Fruit fly (Drosophila melanogaster) whole organism, embryonic: Measurements from ENCODE around the gene Neurl4.

ENCODE experiments used
- Antp ChIP-seq: fragments of 200-800 bp; sonication (Bioruptor generic); optimal IDR thresholded peaks from 3 replicates; lab custom pipeline; 2016; ENCODE audit warnings: missing biosample characterization, missing genetic modification characterization
- Asciz ChIP-seq: fragments of 200-800 bp; sonication (Bioruptor generic); optimal IDR thresholded peaks from 2 replicates; lab custom pipeline; 2017; ENCODE audit warnings: missing biosample characterization, mild to moderate bottlenecking, missing genetic modification characterization, missing genetic modification reagents
- BtbVII ChIP-seq: fragments of 200-800 bp; sonication (Bioruptor generic); optimal IDR thresholded peaks from 3 replicates; lab custom pipeline; 2017; ENCODE audit warnings: missing biosample characterization, mild to moderate bottlenecking, missing genetic modification characterization
- CG10959 ChIP-seq: fragments of 200-800 bp; sonication (Bioruptor generic); IDR thresholded peaks from 2 replicates; pipeline ENCODE4 v1.3.6; 2022; ENCODE audit warnings: missing biosample characterization, missing genetic modification characterization
- CG11247 ChIP-seq: fragments of 200-800 bp; sonication (Bioruptor generic); IDR thresholded peaks from 2 replicates; pipeline ENCODE4 v1.3.6; 2022; ENCODE audit warnings: missing biosample characterization, missing genetic modification characterization
- CG11560 ChIP-seq: fragments of 200-800 bp; sonication (Bioruptor generic); IDR thresholded peaks from 3 replicates; pipeline ENCODE4 v1.3.6; 2022; ENCODE audit warnings: missing biosample characterization, missing genetic modification characterization
- CG11723 ChIP-seq: fragments of 200-800 bp; sonication (Bioruptor generic); optimal IDR thresholded peaks from 2 replicates; lab custom pipeline; 2017; ENCODE audit warnings: missing biosample characterization, mild to moderate bottlenecking, missing genetic modification characterization
- CG13775 ChIP-seq: fragments of 200-800 bp; sonication (Bioruptor generic); optimal IDR thresholded peaks from 3 replicates; lab custom pipeline; 2017; ENCODE audit warnings: missing biosample characterization, mild to moderate bottlenecking, missing genetic modification characterization
- CG14441 ChIP-seq: fragments of 200-800 bp; sonication (Bioruptor generic); IDR thresholded peaks from 2 replicates; pipeline ENCODE4 v1.3.6; 2022; ENCODE audit warnings: missing biosample characterization, missing genetic modification characterization
- CG15514 ChIP-seq: fragments of 200-800 bp; sonication (Bioruptor generic); optimal IDR thresholded peaks from 3 replicates; lab custom pipeline; 2017; ENCODE audit warnings: missing biosample characterization, missing genetic modification characterization, mild to moderate bottlenecking, moderate library complexity, missing genetic modification reagents
- CG1792 ChIP-seq: fragments of 200-800 bp; sonication (Bioruptor generic); optimal IDR thresholded peaks from 2 replicates; lab custom pipeline; 2016; ENCODE audit warnings: missing biosample characterization, missing genetic modification characterization
- CG2712 ChIP-seq: fragments of 200-800 bp; optimal IDR thresholded peaks from 3 replicates; lab custom pipeline; 2019; ENCODE audit warnings: missing biosample characterization, mild to moderate bottlenecking, missing genetic modification characterization, moderate library complexity
- CG3065 ChIP-seq: fragments of 200-800 bp; sonication (Bioruptor generic); optimal IDR thresholded peaks from 2 replicates; lab custom pipeline; 2016; ENCODE audit warnings: missing biosample characterization, missing genetic modification characterization
- CG31365 ChIP-seq: fragments of 200-800 bp; sonication (Bioruptor generic); optimal IDR thresholded peaks from 2 replicates; lab custom pipeline; 2018; ENCODE audit warnings: missing biosample characterization, mild to moderate bottlenecking, missing genetic modification characterization
- CG32532 ChIP-seq: fragments of 200-800 bp; sonication (Bioruptor generic); IDR thresholded peaks from 2 replicates; pipeline ENCODE4 v1.3.6; 2022; ENCODE audit warnings: missing biosample characterization, missing genetic modification characterization
- CG42726 ChIP-seq: fragments of 200-800 bp; sonication (Bioruptor generic); IDR thresholded peaks from 2 replicates; pipeline ENCODE4 v1.3.6; 2022; ENCODE audit warnings: missing biosample characterization, missing genetic modification characterization; ENCODE audit not compliant: partially characterized antibody
- CG7745 ChIP-seq: fragments of 200-800 bp; sonication (Bioruptor generic); optimal IDR thresholded peaks from 2 replicates; lab custom pipeline; 2018; ENCODE audit warnings: missing biosample characterization, mild to moderate bottlenecking, missing genetic modification characterization, moderate library complexity
- CG7786 ChIP-seq: fragments of 200-800 bp; sonication (Bioruptor generic); optimal IDR thresholded peaks from 2 replicates; lab custom pipeline; 2016; ENCODE audit warnings: missing biosample characterization, missing genetic modification characterization
- CG7839 ChIP-seq: fragments of 200-800 bp; sonication (Bioruptor generic); optimal IDR thresholded peaks from 3 replicates; lab custom pipeline; 2018; ENCODE audit warnings: missing biosample characterization, mild to moderate bottlenecking, missing genetic modification characterization, moderate library complexity
- CG8089 ChIP-seq: fragments of 200-800 bp; sonication (Bioruptor generic); optimal IDR thresholded peaks from 3 replicates; lab custom pipeline; 2016; ENCODE audit warnings: missing biosample characterization, missing genetic modification characterization
- CG9817 ChIP-seq: fragments of 200-800 bp; sonication (Bioruptor generic); optimal IDR thresholded peaks from 2 replicates; lab custom pipeline; 2018; ENCODE audit warnings: missing biosample characterization, mild to moderate bottlenecking, missing genetic modification characterization, moderate library complexity
- Deaf1 ChIP-seq: fragments of 200-800 bp; optimal IDR thresholded peaks from 3 replicates; lab custom pipeline; 2019; ENCODE audit warnings: missing biosample characterization, mild to moderate bottlenecking, missing genetic modification characterization, moderate library complexity
- Lim3 ChIP-seq: fragments of 200-800 bp; sonication (Bioruptor generic); IDR thresholded peaks from 2 replicates; pipeline ENCODE4 v1.3.6; 2022; ENCODE audit warnings: missing biosample characterization, missing genetic modification characterization
- MBD-R2 ChIP-seq: fragments of 200-800 bp; sonication (Bioruptor generic); IDR thresholded peaks from 2 replicates; pipeline ENCODE4 v1.3.6; 2022; ENCODE audit warnings: missing biosample characterization, missing genetic modification characterization
- Max ChIP-seq: fragments of 200-800 bp; sonication (Bioruptor generic); optimal IDR thresholded peaks from 2 replicates; lab custom pipeline; 2016; ENCODE audit warnings: missing biosample characterization, mild to moderate bottlenecking, missing genetic modification characterization
- Sin3A ChIP-seq: fragments of >200 bp; optimal IDR thresholded peaks from 2 replicates; lab custom pipeline; 2018
- Ssrp ChIP-seq: fragments of 200-800 bp; sonication (Bioruptor generic); optimal IDR thresholded peaks from 2 replicates; lab custom pipeline; 2018; ENCODE audit warnings: missing biosample characterization, mild to moderate bottlenecking, missing genetic modification characterization, moderate library complexity
- ab ChIP-seq: fragments of 200-800 bp; sonication (Bioruptor generic); optimal IDR thresholded peaks from 2 replicates; lab custom pipeline; 2016; ENCODE audit warnings: missing biosample characterization, missing genetic modification characterization
- ac ChIP-seq: fragments of 200-800 bp; sonication (Bioruptor generic); optimal IDR thresholded peaks from 3 replicates; lab custom pipeline; 2017; ENCODE audit warnings: missing biosample characterization, mild to moderate bottlenecking, missing genetic modification characterization
- bab2 ChIP-seq: fragments of 200-800 bp; sonication (Bioruptor generic); optimal IDR thresholded peaks from 2 replicates; lab custom pipeline; 2016; ENCODE audit warnings: missing biosample characterization, missing genetic modification characterization
- bigmax ChIP-seq: fragments of 200-800 bp; sonication (Bioruptor generic); optimal IDR thresholded peaks from 2 replicates; lab custom pipeline; 2018; ENCODE audit warnings: missing biosample characterization, mild to moderate bottlenecking, missing genetic modification characterization
- chinmo ChIP-seq: fragments of 200-800 bp; sonication (Bioruptor generic); IDR thresholded peaks from 4 replicates; pipeline ENCODE4 v1.3.6; 2022; ENCODE audit warnings: missing biosample characterization, missing genetic modification characterization; ENCODE audit not compliant: partially characterized antibody
- crc ChIP-seq: fragments of 200-800 bp; sonication (Bioruptor generic); optimal IDR thresholded peaks from 2 replicates; lab custom pipeline; 2016; ENCODE audit warnings: missing biosample characterization, missing genetic modification characterization
- crol ChIP-seq: fragments of 200-800 bp; sonication (Bioruptor generic); IDR thresholded peaks from 2 replicates; pipeline ENCODE4 v1.3.6; 2022; ENCODE audit warnings: missing biosample characterization, missing genetic modification characterization
- da ChIP-seq: fragments of 200-800 bp; sonication (Bioruptor generic); optimal IDR thresholded peaks from 2 replicates; lab custom pipeline; 2016; ENCODE audit warnings: missing biosample characterization, missing genetic modification characterization
- ems ChIP-seq: fragments of 200-800 bp; sonication (Bioruptor generic); optimal IDR thresholded peaks from 3 replicates; lab custom pipeline; 2016; ENCODE audit warnings: missing biosample characterization, missing genetic modification characterization
- fd102C ChIP-seq: fragments of 200-800 bp; sonication (Bioruptor generic); optimal IDR thresholded peaks from 2 replicates; lab custom pipeline; 2018; ENCODE audit warnings: missing biosample characterization, mild to moderate bottlenecking, missing genetic modification characterization, moderate library complexity
- grau ChIP-seq: fragments of 200-800 bp; optimal IDR thresholded peaks from 3 replicates; lab custom pipeline; 2019; ENCODE audit warnings: missing biosample characterization, mild to moderate bottlenecking, missing genetic modification characterization, moderate library complexity
- grn ChIP-seq: fragments of 200-800 bp; sonication (Bioruptor generic); optimal IDR thresholded peaks from 3 replicates; lab custom pipeline; 2017; ENCODE audit warnings: missing biosample characterization, missing genetic modification characterization
- gsb ChIP-seq: fragments of 200-800 bp; sonication (Bioruptor generic); IDR thresholded peaks from 2 replicates; pipeline ENCODE4 v1.3.6; 2022; ENCODE audit warnings: missing biosample characterization, missing genetic modification characterization
- kah ChIP-seq: fragments of 200-800 bp; sonication (Bioruptor generic); optimal IDR thresholded peaks from 2 replicates; lab custom pipeline; 2018; ENCODE audit warnings: missing biosample characterization, mild to moderate bottlenecking, missing genetic modification characterization
- nau ChIP-seq: fragments of 200-800 bp; sonication (Bioruptor generic); optimal IDR thresholded peaks from 3 replicates; lab custom pipeline; 2017; ENCODE audit warnings: missing biosample characterization, mild to moderate bottlenecking, missing genetic modification characterization, missing genetic modification reagents
- nerfin-2 ChIP-seq: fragments of 200-800 bp; sonication (Bioruptor generic); IDR thresholded peaks from 2 replicates; pipeline ENCODE4 v1.3.6; 2022; ENCODE audit warnings: missing biosample characterization, missing genetic modification characterization; ENCODE audit not compliant: partially characterized antibody
- nmo ChIP-seq: fragments of 200-800 bp; sonication (Bioruptor generic); optimal IDR thresholded peaks from 2 replicates; lab custom pipeline; 2018; ENCODE audit warnings: missing biosample characterization, mild to moderate bottlenecking, missing genetic modification characterization, moderate library complexity
- pan ChIP-seq, 4 experiments: fragments of >200 bp in 3 of 4; fragments of 200-800 bp in 1 of 4; sonication (Bioruptor generic) in 1 of 4; optimal IDR thresholded peaks in 3 of 4; IDR thresholded peaks in 1 of 4; 2 replicates each; pipeline versions ENCODE4 v1.3.6 to Lab custom; 2017 to 2022; ENCODE audit warnings: missing biosample characterization in 2 of 4, missing genetic modification characterization in 2 of 4, mixed read lengths in 1 of 4
- rib ChIP-seq: fragments of 200-800 bp; sonication (Bioruptor generic); IDR thresholded peaks from 2 replicates; pipeline ENCODE4 v1.3.6; 2022; ENCODE audit warnings: missing biosample characterization, missing genetic modification characterization
- sna ChIP-seq: fragments of 200-800 bp; sonication (Bioruptor generic); IDR thresholded peaks from 2 replicates; pipeline ENCODE4 v1.3.6; 2022; ENCODE audit warnings: missing biosample characterization, missing genetic modification characterization; ENCODE audit not compliant: partially characterized antibody
- sqz ChIP-seq: fragments of 200-800 bp; sonication (Bioruptor generic); optimal IDR thresholded peaks from 3 replicates; lab custom pipeline; 2018; ENCODE audit warnings: missing biosample characterization, mild to moderate bottlenecking, missing genetic modification characterization
- sr ChIP-seq: fragments of 200-800 bp; sonication (Bioruptor generic); IDR thresholded peaks from 3 replicates; pipeline ENCODE4 v1.3.6; 2022; ENCODE audit warnings: missing biosample characterization, missing genetic modification characterization
- trem ChIP-seq: fragments of 200-800 bp; optimal IDR thresholded peaks from 3 replicates; lab custom pipeline; 2019; ENCODE audit warnings: missing biosample characterization, mild to moderate bottlenecking, missing genetic modification characterization, moderate library complexity
- ttk ChIP-seq: fragments of 200-800 bp; sonication (Bioruptor generic); IDR thresholded peaks from 2 replicates; pipeline ENCODE4 v2.1.2; 2022; ENCODE audit warnings: missing biosample characterization, missing genetic modification characterization

The Neurl4 gene

dm6 chr3L:14036867-14037313 lies 12.8 kb downstream of the Neurl4 start, which contains the start of gene Hsp110 (continued):
- peak; percentile 98 for TF ChIP-seq nerfin-2 (GFP tag; lab: Robert Waterston, UW)
- TF ChIP-seq CG10959 (GFP tag; lab: Robert Waterston, UW): no peak
- TF ChIP-seq CG13775 (GFP tag; lab: Kevin White, UChicago): no peak
- peak; percentile 70 for TF ChIP-seq Max
- peak; percentile 53 for TF ChIP-seq nmo
- TF ChIP-seq CG7745 (tag; lab: Kevin White, UChicago): no peak
- TF ChIP-seq CG11560 (tag; lab: Robert Waterston, UW): no peak
- no peak for TF ChIP-seq CG9817 (tag; lab: Kevin White, UChicago)
- no peak for TF ChIP-seq CG14441 (GFP tag; lab: Robert Waterston, UW)
- peak; percentile 53 for TF ChIP-seq CG32532 (GFP tag; lab: Robert Waterston, UW)
- TF ChIP-seq MBD-R2: peak; percentile 46
- TF ChIP-seq CG15514: peak; percentile 76
- TF ChIP-seq Deaf1: no peak
- peak; percentile 80 for TF ChIP-seq grn
- no peak for TF ChIP-seq ems
- TF ChIP-seq chinmo (GFP tag; lab: Robert Waterston, UW): peak; percentile 99
- TF ChIP-seq Antp (GFP tag; lab: Kevin White, UChicago): no peak
- TF ChIP-seq CG1792: peak; percentile 25
- TF ChIP-seq CG31365 (tag; lab: Kevin White, UChicago): peak; percentile 8
- TF ChIP-seq bab2 (GFP tag; lab: Kevin White, UChicago): no peak
- TF ChIP-seq grau (tag; lab: Kevin White, UChicago): peak; percentile 16
- peak; percentile 42 for TF ChIP-seq CG2712 (tag; lab: Kevin White, UChicago)
- TF ChIP-seq fd102C (GFP tag; lab: Kevin White, UChicago): no peak
- TF ChIP-seq nau (GFP tag; lab: Kevin White, UChicago): no peak
- no peak for TF ChIP-seq Ssrp (tag; lab: Kevin White, UChicago)
- TF ChIP-seq Lim3 (GFP tag; lab: Robert Waterston, UW): no peak
- TF ChIP-seq trem: peak; percentile 65
- no peak for TF ChIP-seq CG3065 (GFP tag; lab: Kevin White, UChicago)
- TF ChIP-seq BtbVII (GFP tag; lab: Kevin White, UChicago): peak; percentile 22
- no peak for TF ChIP-seq ab
- peak; percentile 43 for TF ChIP-seq Sin3A
- TF ChIP-seq crc (GFP tag; lab: Kevin White, UChicago): no peak
- no peak for TF ChIP-seq CG8089
- no peak for TF ChIP-seq Asciz
- peak; percentile 97 for TF ChIP-seq sna (GFP tag; lab: Robert Waterston, UW)
- TF ChIP-seq pan (optimal IDR thresholded peaks at IDR 0.05; lab: Kevin White, UChicago): no peak
- no peak for TF ChIP-seq pan (GFP tag; optimal IDR thresholded peaks at IDR 0.05 in 1 of 2, IDR thresholded peaks at IDR 0.05 in 1 of 2)
- TF ChIP-seq bigmax: peak; percentile 76
- no peak for TF ChIP-seq crol (GFP tag; lab: Robert Waterston, UW)
- peak; percentile 99 for TF ChIP-seq CG42726 (GFP tag; lab: Robert Waterston, UW)
- no peak for TF ChIP-seq ac
- TF ChIP-seq CG7839: peak; percentile 37
- TF ChIP-seq ttk (GFP tag; lab: Robert Waterston, UW): no peak
- no peak for TF ChIP-seq CG7786 (GFP tag; lab: Kevin White, UChicago)
- TF ChIP-seq CG11723 (GFP tag; lab: Kevin White, UChicago): no peak
- no peak for TF ChIP-seq CG11247 (GFP tag; lab: Robert Waterston, UW)
- no peak for TF ChIP-seq sr
- TF ChIP-seq gsb (GFP tag; lab: Robert Waterston, UW): no peak
- TF ChIP-seq rib (GFP tag; lab: Robert Waterston, UW): peak; percentile 81
- no peak for TF ChIP-seq da (GFP tag; lab: Kevin White, UChicago)
- peak; percentile 98 for TF ChIP-seq sqz
- no peak for TF ChIP-seq kah (GFP tag; lab: Kevin White, UChicago)
